Fruit fly (Drosophila melanogaster): ENCODE results near the gene CG34124.

Gene CG34124

DNA sequence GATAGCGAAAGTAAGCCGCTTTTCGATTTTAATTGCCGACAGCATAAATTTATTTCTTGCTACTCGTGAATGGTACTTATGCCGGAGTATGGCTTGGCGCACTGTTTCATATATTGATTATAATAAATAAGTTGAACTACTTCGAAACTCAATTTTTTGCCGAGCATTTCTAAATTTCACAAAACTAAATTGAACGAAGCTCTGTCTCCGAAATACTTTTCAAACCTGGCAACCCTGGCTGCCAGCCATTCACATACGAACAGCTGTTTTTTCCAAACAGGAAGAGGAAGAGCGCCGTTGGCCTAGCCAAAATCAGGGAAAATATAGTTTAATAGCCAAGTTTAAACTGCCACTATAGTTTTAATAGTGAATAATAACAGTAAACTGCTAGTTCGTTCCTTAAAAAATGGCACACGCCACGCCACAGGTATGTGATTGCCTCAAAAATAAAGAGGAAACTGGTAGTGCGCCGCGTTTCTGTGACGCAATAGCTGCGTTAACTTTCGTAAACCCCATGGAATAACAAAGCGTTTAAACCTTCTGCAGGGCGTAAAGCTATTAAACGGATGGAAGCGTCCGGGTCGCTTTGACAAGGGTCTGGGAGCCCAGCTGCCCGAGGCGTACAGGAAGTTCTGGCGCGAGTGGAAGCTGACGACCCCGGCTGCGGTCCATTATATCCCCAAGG is 15.7 kb downstream of the CG34124 start, which contains the start of gene mRpL28 (continued):
- TF ChIP-seq CG32532 (GFP tag; IDR thresholded peaks at IDR 0.05) (peak; percentile 15; the same call in 1 of the 2 replicates), CG15601 (tag; optimal IDR thresholded peaks at IDR 0.05) (peak; percentile 21), repo (GFP tag; optimal IDR thresholded peaks at IDR 0.05) (no peak), fru (optimal IDR thresholded peaks at IDR 0.05) (no peak), chm (GFP tag; IDR thresholded peaks at IDR 0.05) (peak; percentile 20; the same call in 1 of the 2 replicates), zen2 (GFP tag; IDR thresholded peaks at IDR 0.05; ENCODE audit: partially characterized antibody) (no peak; the same call in 2 of the 3 replicates), CG9727 (GFP tag; optimal IDR thresholded peaks at IDR 0.05) (no peak), CG1529 (GFP tag; optimal IDR thresholded peaks at IDR 0.05) (no peak), schlank (tag; optimal IDR thresholded peaks at IDR 0.05) (no peak), Sry-δ (GFP tag; optimal IDR thresholded peaks at IDR 0.05) (no peak), corto (GFP tag; optimal IDR thresholded peaks at IDR 0.05) (no peak), abd-A (tag; optimal IDR thresholded peaks at IDR 0.05) (no peak), CG11456 (GFP tag; IDR thresholded peaks at IDR 0.05) (no peak), pho (GFP tag; optimal IDR thresholded peaks at IDR 0.05) (no peak), PHDP (tag; optimal IDR thresholded peaks at IDR 0.05) (peak; percentile 18), wor (GFP tag; IDR thresholded peaks at IDR 0.05) (no peak), CG12942 (GFP tag; optimal IDR thresholded peaks at IDR 0.05) (no peak), fd64A (GFP tag; optimal IDR thresholded peaks at IDR 0.05) (no peak), CG31224 (GFP tag; IDR thresholded peaks at IDR 0.05) (no peak), CG9932 (GFP tag; IDR thresholded peaks at IDR 0.05) (peak; percentile 67), CG12071 (GFP tag; optimal IDR thresholded peaks at IDR 0.05) (no peak), Ets97D (GFP tag; optimal IDR thresholded peaks at IDR 0.05) (peak; percentile 30), Fer1 (GFP tag; optimal IDR thresholded peaks at IDR 0.05) (peak; percentile 50), CG12391 (tag; optimal IDR thresholded peaks at IDR 0.05) (peak; percentile 40), CG16863 (GFP tag; optimal IDR thresholded peaks at IDR 0.05) (no peak), Hmr (GFP tag; optimal IDR thresholded peaks at IDR 0.05) (no peak), CG33557 (GFP tag; optimal IDR thresholded peaks at IDR 0.05) (no peak), NFAT (GFP tag; IDR thresholded peaks at IDR 0.05) (no peak), CG17186 (GFP tag; optimal IDR thresholded peaks at IDR 0.05) (peak; percentile 10), pzg (GFP tag; optimal IDR thresholded peaks at IDR 0.05) (peak; percentile 44), jigr1 (GFP tag; IDR thresholded peaks at IDR 0.05) (no peak), gce (GFP tag; IDR thresholded peaks at IDR 0.05) (no peak), grn (GFP tag; optimal IDR thresholded peaks at IDR 0.05) (no peak), CG17829 (tag; optimal IDR thresholded peaks at IDR 0.05) (peak; percentile 7), Dip2 (GFP tag; IDR thresholded peaks at IDR 0.05) (no peak), CG3847 (GFP tag; IDR thresholded peaks at IDR 0.05) (no peak), CG17359 (tag; optimal IDR thresholded peaks at IDR 0.05) (no peak), Jarid2 (GFP tag; optimal IDR thresholded peaks at IDR 0.05) (no peak), tx (GFP tag; optimal IDR thresholded peaks at IDR 0.05) (no peak), CG18599 (GFP tag; optimal IDR thresholded peaks at IDR 0.05) (no peak), lilli (GFP tag; optimal IDR thresholded peaks at IDR 0.05) (peak; percentile 12), CG11247 (GFP tag; IDR thresholded peaks at IDR 0.05) (no peak), Scr (GFP tag; IDR thresholded peaks at IDR 0.05; ENCODE audit: partially characterized antibody) (peak; percentile 44; the same call in 1 of the 2 replicates), Chrac-16 (GFP tag; optimal IDR thresholded peaks at IDR 0.05) (no peak), ham (GFP tag; IDR thresholded peaks at IDR 0.05) (no peak), CG10147 (GFP tag; optimal IDR thresholded peaks at IDR 0.05) (peak; percentile 12), twi (tag; optimal IDR thresholded peaks at IDR 0.05) (no peak), usp (GFP tag; optimal IDR thresholded peaks at IDR 0.05) (no peak), CG6689 (GFP tag; IDR thresholded peaks at IDR 0.05) (0 out of 2 replicates have a peak, but pooled peaks have one; percentile 4), yki (optimal IDR thresholded peaks at IDR 0.05) (no peak), sens-2 (GFP tag; IDR thresholded peaks at IDR 0.05) (no peak)

All from whole organism, embryonic.